Worm (Caenorhabditis elegans) whole organism, late embryonic: Measurements from ENCODE around the gene C45B11.9.

Source experiments
- fkh-10 ChIP-seq: fragments of 150-350 bp; optimal IDR thresholded peaks from 2 replicates; lab custom pipeline; 2014; ENCODE audit warnings: missing biosample characterization, missing genetic modification reagents, missing genetic modification characterization
- mec-3 ChIP-seq: sonication (generic microtip); optimal IDR thresholded peaks from 2 replicates; lab custom pipeline; 2016; ENCODE audit warnings: borderline replicate concordance, missing genetic modification characterization, missing compliant biosample characterization

DNA sequence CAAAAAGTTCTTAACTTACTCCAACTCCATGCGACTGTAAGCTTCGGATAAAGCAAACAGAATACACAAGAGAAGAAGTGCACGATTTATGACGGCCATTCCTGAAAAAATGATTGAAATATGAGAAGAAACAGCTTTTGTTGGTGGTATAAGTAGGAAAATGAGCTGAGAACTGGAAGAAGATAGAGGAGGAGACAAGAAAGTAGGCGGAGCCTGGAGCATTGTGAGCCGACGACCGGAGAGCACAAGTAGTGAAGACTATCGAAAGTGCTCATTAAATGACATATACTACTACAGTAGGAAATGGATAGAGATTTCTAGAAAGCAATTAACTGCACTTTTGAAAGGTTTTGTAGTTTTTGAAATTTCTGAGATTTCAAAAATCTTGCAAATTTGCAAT lies 25.4 kb downstream of the C45B11.9 start, which contains the start of gene nlp-80:
- no peak for TF ChIP-seq mec-3 (tag; lab: Kevin White, UChicago)
- TF ChIP-seq fkh-10 (GFP tag; lab: Kevin White, UChicago), result no peak
